Worm (Caenorhabditis elegans) whole organism, late embryonic: ENCODE data around the gene icd-1.

Experiments used
- C08G9.2 ChIP-seq: sonication (generic microtip); optimal IDR thresholded peaks from 2 replicates; lab custom pipeline; 2016; ENCODE audit warnings: mild to moderate bottlenecking, missing genetic modification characterization, moderate library complexity, missing compliant biosample characterization
- C38D4.7 ChIP-seq: fragments of 200-800 bp; sonication (Bioruptor generic); optimal IDR thresholded peaks from 2 replicates; lab custom pipeline; 2018; ENCODE audit warnings: mild to moderate bottlenecking, missing genetic modification characterization, moderate library complexity, missing compliant biosample characterization
- F13H6.1 ChIP-seq: sonication (generic microtip); optimal IDR thresholded peaks from 2 replicates; lab custom pipeline; 2016; ENCODE audit warnings: missing genetic modification characterization, missing compliant biosample characterization
- Y22D7AL.16 ChIP-seq: sonication (generic microtip); optimal IDR thresholded peaks from 2 replicates; lab custom pipeline; 2016; ENCODE audit warnings: missing genetic modification characterization, missing compliant biosample characterization
- ama-1 ChIP-seq: fragments of 150-350 bp; optimal IDR thresholded peaks from 2 replicates; lab custom pipeline; 2014
- ceh-14 ChIP-seq: sonication (generic microtip); optimal IDR thresholded peaks from 2 replicates; lab custom pipeline; 2016; ENCODE audit warnings: missing genotype, missing genetic modification characterization, missing compliant biosample characterization
- ceh-19 ChIP-seq: fragments of 200-800 bp; sonication (Bioruptor generic); optimal IDR thresholded peaks from 2 replicates; lab custom pipeline; 2018; ENCODE audit warnings: mild to moderate bottlenecking, missing genetic modification characterization, missing compliant biosample characterization
- ceh-45 ChIP-seq: fragments of 200-800 bp; sonication (Bioruptor generic); IDR thresholded peaks from 2 replicates; pipeline ENCODE4 v1.3.6; 2022; ENCODE audit warnings: missing genetic modification reagents, missing genetic modification characterization, missing compliant biosample characterization
- che-1 ChIP-seq: sonication (generic microtip); optimal IDR thresholded peaks from 2 replicates; lab custom pipeline; 2016; ENCODE audit warnings: mild to moderate bottlenecking, missing genetic modification characterization, missing compliant biosample characterization
- elt-2 ChIP-seq: sonication (generic microtip); optimal IDR thresholded peaks from 2 replicates; lab custom pipeline; 2016; ENCODE audit warnings: missing genetic modification reagents, missing genetic modification characterization, missing compliant biosample characterization
- ets-4 ChIP-seq: sonication (generic microtip); optimal IDR thresholded peaks from 2 replicates; lab custom pipeline; 2016; ENCODE audit warnings: missing genetic modification characterization, missing compliant biosample characterization
- fkh-6 ChIP-seq: sonication (generic microtip); optimal IDR thresholded peaks from 2 replicates; lab custom pipeline; 2016; ENCODE audit warnings: missing genetic modification characterization, missing compliant biosample characterization
- gmeb-2 ChIP-seq: sonication (generic microtip); optimal IDR thresholded peaks from 2 replicates; lab custom pipeline; 2016; ENCODE audit warnings: missing genetic modification characterization, inconsistent platforms, missing compliant biosample characterization
- hlh-15 ChIP-seq: sonication (generic microtip); optimal IDR thresholded peaks from 2 replicates; lab custom pipeline; 2016; ENCODE audit warnings: missing genetic modification characterization, missing compliant biosample characterization
- hlh-6 ChIP-seq: sonication (generic microtip); optimal IDR thresholded peaks from 2 replicates; lab custom pipeline; 2016; ENCODE audit warnings: missing genotype, missing genetic modification characterization, missing compliant biosample characterization
- hlh-8 ChIP-seq: sonication (generic microtip); optimal IDR thresholded peaks from 2 replicates; lab custom pipeline; 2016; ENCODE audit warnings: missing genotype, missing genetic modification characterization, missing compliant biosample characterization
- madf-2 ChIP-seq: sonication (generic microtip); optimal IDR thresholded peaks from 2 replicates; lab custom pipeline; 2017; ENCODE audit warnings: missing genetic modification characterization, missing compliant biosample characterization
- mec-3 ChIP-seq: sonication (generic microtip); optimal IDR thresholded peaks from 2 replicates; lab custom pipeline; 2016; ENCODE audit warnings: borderline replicate concordance, missing genetic modification characterization, missing compliant biosample characterization
- nhr-11 ChIP-seq: fragments of 150-350 bp; optimal IDR thresholded peaks from 2 replicates; lab custom pipeline; 2014; ENCODE audit warnings: missing biosample characterization, missing genetic modification characterization
- nhr-232 ChIP-seq: sonication (generic microtip); optimal IDR thresholded peaks from 2 replicates; lab custom pipeline; 2016; ENCODE audit warnings: missing genetic modification characterization, missing compliant biosample characterization
- npax-4 ChIP-seq: sonication (generic microtip); optimal IDR thresholded peaks from 2 replicates; lab custom pipeline; 2016; ENCODE audit warnings: missing genetic modification characterization, missing compliant biosample characterization
- odd-2 ChIP-seq: sonication (generic microtip); optimal IDR thresholded peaks from 2 replicates; lab custom pipeline; 2017; ENCODE audit warnings: antibody characterized with exemption, mild to moderate bottlenecking, missing genetic modification characterization, missing compliant biosample characterization
- pag-3 ChIP-seq: sonication (generic microtip); optimal IDR thresholded peaks from 2 replicates; lab custom pipeline; 2016; ENCODE audit warnings: missing compliant biosample characterization, missing genetic modification characterization, borderline replicate concordance
- pat-9 ChIP-seq: fragments of 200-800 bp; sonication (Bioruptor generic); optimal IDR thresholded peaks from 2 replicates; lab custom pipeline; 2018; ENCODE audit warnings: mild to moderate bottlenecking, missing genetic modification characterization, moderate library complexity, missing compliant biosample characterization
- pax-1 ChIP-seq: fragments of 150-350 bp; optimal IDR thresholded peaks from 2 replicates; lab custom pipeline; 2014; ENCODE audit warnings: missing biosample characterization, missing genetic modification characterization
- pha-2 ChIP-seq: sonication (generic microtip); optimal IDR thresholded peaks from 2 replicates; lab custom pipeline; 2017; ENCODE audit warnings: mild to moderate bottlenecking, missing genetic modification characterization, missing compliant biosample characterization
- pha-4 ChIP-seq: fragments of 150-350 bp; optimal IDR thresholded peaks from 2 replicates; lab custom pipeline; 2018; ENCODE audit warnings: missing biosample characterization, missing genetic modification reagents, missing genetic modification characterization
- pqm-1 ChIP-seq: sonication (generic microtip); optimal IDR thresholded peaks from 2 replicates; lab custom pipeline; 2016; ENCODE audit warnings: missing genetic modification characterization, missing compliant biosample characterization
- pros-1 ChIP-seq: fragments of 150-350 bp; optimal IDR thresholded peaks from 2 replicates; lab custom pipeline; 2014; ENCODE audit warnings: missing biosample characterization, missing genetic modification reagents, missing genetic modification characterization
- ref-2 ChIP-seq: sonication (generic microtip); optimal IDR thresholded peaks from 2 replicates; lab custom pipeline; 2016; ENCODE audit warnings: missing genetic modification characterization, missing compliant biosample characterization
- rnt-1 ChIP-seq: sonication (generic microtip); optimal IDR thresholded peaks from 2 replicates; lab custom pipeline; 2016; ENCODE audit warnings: missing genetic modification characterization, missing compliant biosample characterization
- sdc-2 ChIP-seq: sonication (generic microtip); optimal IDR thresholded peaks from 2 replicates; lab custom pipeline; 2016; ENCODE audit warnings: missing genotype, missing genetic modification characterization, missing compliant biosample characterization
- sox-2 ChIP-seq: fragments of 200-800 bp; sonication (Bioruptor generic); IDR thresholded peaks from 2 replicates; pipeline ENCODE4 v1.3.6; 2022; ENCODE audit warnings: missing genetic modification reagents, missing genetic modification characterization, missing compliant biosample characterization
- tbx-2 ChIP-seq: sonication (generic microtip); optimal IDR thresholded peaks from 2 replicates; lab custom pipeline; 2016; ENCODE audit warnings: missing genetic modification characterization, missing compliant biosample characterization
- unc-42 ChIP-seq: sonication (generic microtip); optimal IDR thresholded peaks from 2 replicates; lab custom pipeline; 2016; ENCODE audit warnings: missing genotype, missing genetic modification characterization, missing compliant biosample characterization
- unc-55 ChIP-seq: sonication (generic microtip); optimal IDR thresholded peaks from 2 replicates; lab custom pipeline; 2017; ENCODE audit warnings: missing biosample characterization, missing genetic modification reagents, missing genetic modification characterization
- zip-5 ChIP-seq: sonication (generic microtip); optimal IDR thresholded peaks from 2 replicates; lab custom pipeline; 2016; ENCODE audit warnings: missing genetic modification characterization, missing compliant biosample characterization

The icd-1 gene

DNA sequence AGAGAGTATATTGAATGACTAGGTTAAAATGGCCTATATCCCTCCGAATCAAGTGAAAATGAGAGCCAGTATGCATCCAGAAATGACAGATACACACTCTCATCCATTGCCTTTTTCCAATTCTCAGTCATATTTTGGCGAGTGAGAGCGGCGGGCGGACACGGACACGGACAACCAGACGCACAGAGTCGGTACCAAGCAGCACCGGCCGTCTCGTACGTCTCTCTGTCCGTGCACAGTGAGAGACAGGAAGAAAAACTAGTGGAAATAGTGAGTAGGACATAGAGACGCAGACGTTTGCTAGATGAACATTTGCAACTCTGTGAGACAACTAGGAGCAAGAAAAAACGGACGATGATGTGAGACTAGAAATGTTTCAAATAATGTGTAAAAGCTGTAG, 25.2 kb downstream of the icd-1 start:
- TF ChIP-seq ref-2 (tag; lab: Kevin White, UChicago) (peak; percentile 27), ceh-14 (peak; percentile 8), pat-9 (tag; lab: Kevin White, UChicago) (no peak), tbx-2 (tag; lab: Kevin White, UChicago) (peak; percentile 25), unc-55 (peak; percentile 55), pha-4 (tag; lab: Kevin White, UChicago) (no peak)

- TF ChIP-seq ceh-45 (GFP tag; lab: Robert Waterston, UW) (no peak), sdc-2 (tag; lab: Kevin White, UChicago) (no peak), hlh-8 (no peak), pqm-1 (tag; lab: Kevin White, UChicago) (no peak), pax-1 (tag; lab: Kevin White, UChicago) (no peak), mec-3 (no peak), elt-2 (no peak)
Measured at ce11 chrII:6562203-6562867, 26.1 kb downstream of the icd-1 start.

- TF ChIP-seq C38D4.7 (no peak), fkh-6 (no peak), Y22D7AL.16 (tag; lab: Kevin White, UChicago) (no peak), pha-2 (tag; lab: Kevin White, UChicago) (no peak), ama-1 (lab: Kevin White, UChicago) (no peak), gmeb-2 (tag; lab: Kevin White, UChicago) (no peak), ets-4 (tag; lab: Kevin White, UChicago) (no peak), pha-4 (tag; lab: Kevin White, UChicago) (no peak), pax-1 (tag; lab: Kevin White, UChicago) (no peak), npax-4 (tag; lab: Kevin White, UChicago) (no peak), sox-2 (GFP tag; lab: Robert Waterston, UW) (no peak)
Measured at ce11 chrII:6561300-6561699, 27.2 kb downstream of the icd-1 start, which contains the start of gene F18C5.10. Gene F18C5.10, minus strand, starts transcription at chrII:6561444.

- TF ChIP-seq che-1 (no peak), gmeb-2 (tag; lab: Kevin White, UChicago) (no peak), Y22D7AL.16 (tag; lab: Kevin White, UChicago) (no peak), pha-2 (tag; lab: Kevin White, UChicago) (no peak), pag-3 (tag; lab: Kevin White, UChicago) (no peak), madf-2 (tag; lab: Kevin White, UChicago) (no peak), C38D4.7 (no peak), C08G9.2 (tag; lab: Kevin White, UChicago) (no peak), hlh-6 (tag; lab: Kevin White, UChicago) (no peak), nhr-232 (tag; lab: Kevin White, UChicago) (no peak), unc-42 (no peak), zip-5 (tag; lab: Kevin White, UChicago) (no peak), ref-2 (tag; lab: Kevin White, UChicago) (no peak), ceh-19 (no peak), F13H6.1 (tag; lab: Kevin White, UChicago) (no peak), rnt-1 (no peak), hlh-15 (tag; lab: Kevin White, UChicago) (no peak), pros-1 (tag; lab: Kevin White, UChicago) (no peak), nhr-11 (no peak), odd-2 (tag; lab: Kevin White, UChicago) (no peak)
Measured at ce11 chrII:6560291-6560690, 28.2 kb downstream of the icd-1 start.
